Fruit fly (Drosophila melanogaster) whole organism, embryonic: ENCODE results near the gene CG34057.
A peak's percentile ranks its signal among the peaks of the same experiment; 100 is the strongest.

Experiments
- ATbp ChIP-seq: fragments of 200-800 bp; sonication (Bioruptor generic); optimal IDR thresholded peaks from 2 replicates; lab custom pipeline; 2017; ENCODE audit warnings: missing biosample characterization, mild to moderate bottlenecking, missing genetic modification characterization, missing genetic modification reagents
- Bteb2 ChIP-seq: fragments of 200-800 bp; sonication (Bioruptor generic); optimal IDR thresholded peaks from 2 replicates; lab custom pipeline; 2016; ENCODE audit warnings: missing biosample characterization, missing genetic modification characterization
- CG10654 ChIP-seq: fragments of 200-800 bp; sonication (Bioruptor generic); optimal IDR thresholded peaks from 2 replicates; lab custom pipeline; 2016; ENCODE audit warnings: missing biosample characterization, missing genetic modification characterization
- CG10979 ChIP-seq: fragments of 200-800 bp; sonication (Bioruptor generic); optimal IDR thresholded peaks from 2 replicates; lab custom pipeline; 2018; ENCODE audit warnings: missing biosample characterization, mild to moderate bottlenecking, missing genetic modification characterization, moderate library complexity
- CG11696 ChIP-seq: fragments of 200-800 bp; sonication (Bioruptor generic); IDR thresholded peaks from 2 replicates; pipeline ENCODE4 v1.3.6; 2022; ENCODE audit warnings: missing biosample characterization, missing genetic modification characterization
- CG12219 ChIP-seq: fragments of 200-800 bp; sonication (Bioruptor generic); optimal IDR thresholded peaks from 3 replicates; lab custom pipeline; 2018; ENCODE audit warnings: missing biosample characterization, mild to moderate bottlenecking, missing genetic modification characterization
- CG12391 ChIP-seq: fragments of 200-800 bp; sonication (Bioruptor generic); optimal IDR thresholded peaks from 3 replicates; lab custom pipeline; 2018; ENCODE audit warnings: missing biosample characterization, mild to moderate bottlenecking, missing genetic modification characterization, moderate library complexity
- CG12942 ChIP-seq: fragments of 200-800 bp; sonication (Bioruptor generic); optimal IDR thresholded peaks from 3 replicates; lab custom pipeline; 2016; ENCODE audit warnings: missing biosample characterization, missing genetic modification characterization
- CG15011 ChIP-seq: fragments of 200-800 bp; sonication (Bioruptor generic); optimal IDR thresholded peaks from 3 replicates; lab custom pipeline; 2018; ENCODE audit warnings: missing biosample characterization, mild to moderate bottlenecking, missing genetic modification characterization
- CG15696 ChIP-seq: fragments of 200-800 bp; sonication (Bioruptor generic); optimal IDR thresholded peaks from 2 replicates; lab custom pipeline; 2019; ENCODE audit warnings: missing biosample characterization, mild to moderate bottlenecking, missing genetic modification characterization, moderate library complexity
- CG16863 ChIP-seq: fragments of 200-800 bp; sonication (Bioruptor generic); optimal IDR thresholded peaks from 3 replicates; lab custom pipeline; 2016; ENCODE audit warnings: missing biosample characterization, missing genetic modification characterization
- CG30431 ChIP-seq: fragments of 200-800 bp; sonication (Bioruptor generic); optimal IDR thresholded peaks from 2 replicates; lab custom pipeline; 2017; ENCODE audit warnings: missing biosample characterization, missing genetic modification characterization
- CG31441 ChIP-seq: fragments of 200-800 bp; sonication (Bioruptor generic); IDR thresholded peaks from 2 replicates; pipeline ENCODE4 v1.3.6; 2022; ENCODE audit warnings: missing biosample characterization, missing genetic modification characterization
- CG34376 ChIP-seq: fragments of 200-800 bp; sonication (Bioruptor generic); optimal IDR thresholded peaks from 2 replicates; lab custom pipeline; 2018; ENCODE audit warnings: missing biosample characterization, mild to moderate bottlenecking, missing genetic modification characterization
- CG4854 ChIP-seq: fragments of 200-800 bp; sonication (Bioruptor generic); optimal IDR thresholded peaks from 2 replicates; lab custom pipeline; 2016; ENCODE audit warnings: missing biosample characterization, missing genetic modification characterization, inconsistent platforms
- CG6689 ChIP-seq: fragments of 200-800 bp; sonication (Bioruptor generic); IDR thresholded peaks from 2 replicates; pipeline ENCODE4 v1.3.6; 2022; ENCODE audit warnings: missing biosample characterization, missing genetic modification characterization
- CG6813 ChIP-seq: fragments of 200-800 bp; sonication (Bioruptor generic); optimal IDR thresholded peaks from 2 replicates; lab custom pipeline; 2017; ENCODE audit warnings: missing biosample characterization, missing genetic modification characterization, mild to moderate bottlenecking, moderate library complexity, missing genetic modification reagents
- CG6854 ChIP-seq: fragments of 200-800 bp; sonication (Bioruptor generic); optimal IDR thresholded peaks from 3 replicates; lab custom pipeline; 2017; ENCODE audit warnings: missing biosample characterization, mild to moderate bottlenecking, missing genetic modification characterization
- CG8290 ChIP-seq, 3 experiments: fragments of 200-800 bp; sonication (Bioruptor generic); optimal IDR thresholded peaks; 2 replicates each; lab custom pipeline; 2016 to 2019; ENCODE audit warnings: missing biosample characterization in 3 of 3, missing genetic modification characterization in 3 of 3, mild to moderate bottlenecking in 2 of 3, moderate library complexity in 1 of 3
- CG9437 ChIP-seq: fragments of 200-800 bp; sonication (Bioruptor generic); optimal IDR thresholded peaks from 2 replicates; lab custom pipeline; 2018; ENCODE audit warnings: missing biosample characterization, mild to moderate bottlenecking, missing genetic modification characterization
- CG9797 ChIP-seq: fragments of 200-800 bp; sonication (Bioruptor generic); optimal IDR thresholded peaks from 3 replicates; lab custom pipeline; 2018; ENCODE audit warnings: missing biosample characterization, mild to moderate bottlenecking, missing genetic modification characterization
- CG9932 ChIP-seq: fragments of 200-800 bp; sonication (Bioruptor generic); IDR thresholded peaks from 2 replicates; pipeline ENCODE4 v1.3.6; 2022; ENCODE audit warnings: missing biosample characterization, missing genetic modification characterization
- D ChIP-seq, 2 experiments: fragments of 200-800 bp in 1 of 2; fragments of >200 bp in 1 of 2; sonication (Bioruptor generic) in 1 of 2; optimal IDR thresholded peaks; 2 replicates in 1 of 2; 3 replicates in 1 of 2; lab custom pipeline; 2017; ENCODE audit warnings: mild to moderate bottlenecking in 1 of 2, missing biosample characterization in 1 of 2, missing genetic modification characterization in 1 of 2, missing genetic modification reagents in 1 of 2
- Gsc ChIP-seq: fragments of 200-800 bp; sonication (Bioruptor generic); IDR thresholded peaks from 2 replicates; pipeline ENCODE4 v1.3.6; 2022; ENCODE audit warnings: missing biosample characterization, missing genetic modification characterization
- Hey ChIP-seq: fragments of 200-800 bp; sonication (Bioruptor generic); optimal IDR thresholded peaks from 3 replicates; lab custom pipeline; 2018; ENCODE audit warnings: missing biosample characterization, mild to moderate bottlenecking, missing genetic modification characterization
- Jarid2 ChIP-seq: fragments of 200-800 bp; sonication (Bioruptor generic); optimal IDR thresholded peaks from 3 replicates; lab custom pipeline; 2017; ENCODE audit warnings: mild to moderate bottlenecking, missing biosample characterization, missing genetic modification reagents, missing genetic modification characterization
- MBD-R2 ChIP-seq: fragments of 200-800 bp; sonication (Bioruptor generic); IDR thresholded peaks from 2 replicates; pipeline ENCODE4 v1.3.6; 2022; ENCODE audit warnings: missing biosample characterization, missing genetic modification characterization
- MESR4 ChIP-seq: fragments of 200-800 bp; sonication (Bioruptor generic); optimal IDR thresholded peaks from 2 replicates; lab custom pipeline; 2018; ENCODE audit warnings: missing biosample characterization, mild to moderate bottlenecking, missing genetic modification characterization, moderate library complexity
- Nf-YC ChIP-seq: fragments of 200-800 bp; optimal IDR thresholded peaks from 3 replicates; lab custom pipeline; 2019; ENCODE audit warnings: missing biosample characterization, mild to moderate bottlenecking, missing genetic modification characterization, moderate library complexity
- Sin3A ChIP-seq: fragments of >200 bp; optimal IDR thresholded peaks from 2 replicates; lab custom pipeline; 2018
- Sry-δ ChIP-seq: fragments of 200-800 bp; sonication (Bioruptor generic); optimal IDR thresholded peaks from 2 replicates; lab custom pipeline; 2016; ENCODE audit warnings: missing biosample characterization, missing genetic modification characterization
- al ChIP-seq: fragments of 200-800 bp; sonication (Bioruptor generic); IDR thresholded peaks from 2 replicates; pipeline ENCODE4 v1.3.6; 2022; ENCODE audit warnings: missing biosample characterization, missing genetic modification characterization
- ase ChIP-seq: fragments of 200-800 bp; sonication (Bioruptor generic); IDR thresholded peaks from 3 replicates; pipeline ENCODE4 v1.3.6; 2022; ENCODE audit warnings: missing biosample characterization, missing genetic modification characterization
- az2 ChIP-seq: fragments of 200-800 bp; sonication (Bioruptor generic); optimal IDR thresholded peaks from 3 replicates; lab custom pipeline; 2016; ENCODE audit warnings: missing biosample characterization, missing genetic modification characterization
- chif ChIP-seq, 2 experiments: fragments of 200-800 bp; sonication (Bioruptor generic); optimal IDR thresholded peaks; 3 replicates each; lab custom pipeline; 2016; ENCODE audit warnings: missing biosample characterization in 2 of 2, missing genetic modification characterization in 2 of 2
- ci ChIP-seq: fragments of 200-800 bp; sonication (Bioruptor generic); IDR thresholded peaks from 3 replicates; pipeline ENCODE4 v1.3.6; 2022; ENCODE audit warnings: missing biosample characterization, missing genetic modification characterization
- dan ChIP-seq: fragments of 200-800 bp; sonication (Bioruptor generic); IDR thresholded peaks from 2 replicates; pipeline ENCODE4 v1.3.6; 2022; ENCODE audit warnings: missing biosample characterization, missing genetic modification characterization
- dpn ChIP-seq, 2 experiments: fragments of 200-800 bp; sonication (Bioruptor generic); optimal IDR thresholded peaks; 3 replicates each; lab custom pipeline; 2016; ENCODE audit warnings: missing biosample characterization in 2 of 2, missing genetic modification characterization in 2 of 2
- ewg ChIP-seq: fragments of 200-800 bp; sonication (Bioruptor generic); optimal IDR thresholded peaks from 3 replicates; lab custom pipeline; 2017; ENCODE audit warnings: mild to moderate bottlenecking, missing biosample characterization, missing genetic modification reagents, missing genetic modification characterization
- fu2 ChIP-seq: fragments of 200-800 bp; sonication (Bioruptor generic); optimal IDR thresholded peaks from 2 replicates; lab custom pipeline; 2016; ENCODE audit warnings: missing biosample characterization, missing genetic modification characterization
- inv ChIP-seq: fragments of 200-800 bp; sonication (Bioruptor generic); IDR thresholded peaks from 2 replicates; pipeline ENCODE4 v1.3.6; 2022; ENCODE audit warnings: missing biosample characterization, missing genetic modification characterization; ENCODE audit not compliant: partially characterized antibody
- nau ChIP-seq: fragments of 200-800 bp; sonication (Bioruptor generic); optimal IDR thresholded peaks from 3 replicates; lab custom pipeline; 2017; ENCODE audit warnings: missing biosample characterization, mild to moderate bottlenecking, missing genetic modification characterization, missing genetic modification reagents
- pros ChIP-seq: fragments of 200-800 bp; sonication (Bioruptor generic); optimal IDR thresholded peaks from 3 replicates; lab custom pipeline; 2019; ENCODE audit warnings: missing biosample characterization, mild to moderate bottlenecking, missing genetic modification characterization, moderate library complexity
- pum ChIP-seq: fragments of 200-800 bp; sonication (Bioruptor generic); optimal IDR thresholded peaks from 2 replicates; lab custom pipeline; 2016; ENCODE audit warnings: missing biosample characterization, missing genetic modification characterization
- sc ChIP-seq, 3 experiments: fragments of >200 bp in 2 of 3; fragments of 200-800 bp in 1 of 3; sonication (Bioruptor generic) in 1 of 3; optimal IDR thresholded peaks; 2 replicates in 2 of 3; 3 replicates in 1 of 3; lab custom pipeline; 2017; ENCODE audit warnings: mild to moderate bottlenecking in 1 of 3, missing biosample characterization in 1 of 3, missing genetic modification characterization in 1 of 3, missing genetic modification reagents in 1 of 3
- scrt ChIP-seq: fragments of 200-800 bp; sonication (Bioruptor generic); optimal IDR thresholded peaks from 2 replicates; lab custom pipeline; 2018; ENCODE audit warnings: missing biosample characterization, mild to moderate bottlenecking, missing genetic modification characterization, moderate library complexity
- vfl ChIP-seq: fragments of 200-800 bp; sonication (Bioruptor generic); optimal IDR thresholded peaks from 2 replicates; lab custom pipeline; 2016; ENCODE audit warnings: missing biosample characterization, missing genetic modification characterization
- zen ChIP-seq: fragments of 200-800 bp; sonication (Bioruptor generic); optimal IDR thresholded peaks from 3 replicates; lab custom pipeline; 2018; ENCODE audit warnings: missing biosample characterization, mild to moderate bottlenecking, missing genetic modification characterization, moderate library complexity

CG34057 gene

DNA sequence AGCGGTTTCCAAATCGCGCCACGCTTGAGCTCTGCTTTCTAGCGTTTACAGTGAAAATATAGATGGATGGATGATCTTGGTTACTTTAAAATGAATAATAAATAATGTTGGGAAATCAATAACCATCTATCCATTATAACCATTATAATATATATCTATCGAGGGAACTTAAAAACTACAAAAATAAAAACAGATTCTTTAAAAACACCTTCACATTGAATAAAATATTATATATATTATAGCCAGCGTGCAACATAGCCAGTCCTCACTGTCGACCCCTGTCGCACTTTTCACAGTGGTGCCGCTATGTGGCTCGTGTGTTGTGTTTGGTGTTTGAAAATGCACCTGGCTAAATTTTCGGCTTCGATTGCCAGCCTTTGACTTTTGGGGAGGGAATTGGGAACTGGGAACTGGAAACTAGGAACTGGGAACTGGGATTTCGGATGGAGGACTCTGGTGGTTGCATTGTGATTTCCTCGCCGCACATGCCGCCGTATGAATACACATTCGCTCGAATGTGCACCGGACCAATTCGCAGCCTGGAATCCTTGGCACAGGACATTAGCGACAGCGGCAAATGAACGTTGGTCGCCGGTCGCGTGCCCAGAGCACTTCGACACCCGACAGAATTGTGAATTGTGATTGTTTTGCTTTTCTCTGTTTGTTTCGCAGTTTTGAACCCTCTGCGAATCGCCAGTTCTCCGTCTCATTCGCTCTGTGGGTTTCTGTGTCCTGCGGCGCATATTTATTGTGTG, 8.0 kb downstream of the CG34057 start (continued):
- no peak for TF ChIP-seq sc (optimal IDR thresholded peaks at IDR 0.05; lab: Kevin White, UChicago)
- peak; percentile 5 for TF ChIP-seq sc (GFP tag; optimal IDR thresholded peaks at IDR 0.05; lab: Kevin White, UChicago)
- TF ChIP-seq CG10654: no peak
- TF ChIP-seq CG34376 (GFP tag; lab: Kevin White, UChicago): no peak
- TF ChIP-seq Hey: peak; percentile 95
- TF ChIP-seq inv: no peak
- no peak for TF ChIP-seq CG12219 (GFP tag; lab: Kevin White, UChicago)
- TF ChIP-seq D (optimal IDR thresholded peaks at IDR 0.05; lab: Kevin White, UChicago): no peak
- no peak for TF ChIP-seq D (GFP tag; optimal IDR thresholded peaks at IDR 0.05; lab: Kevin White, UChicago)
- TF ChIP-seq CG12942: no peak
- no peak for TF ChIP-seq Gsc (GFP tag; lab: Robert Waterston, UW)
- TF ChIP-seq ci (GFP tag; lab: Robert Waterston, UW): peak; percentile 51; the same call in 1 of the 3 replicates
- peak; percentile 54 for TF ChIP-seq CG12391
- no peak for TF ChIP-seq Sin3A
- TF ChIP-seq CG9437: no peak
- peak; percentile 63 for TF ChIP-seq pros (GFP tag; lab: Kevin White, UChicago)
- no peak for TF ChIP-seq nau (GFP tag; lab: Kevin White, UChicago)
- TF ChIP-seq fu2: no peak
- TF ChIP-seq Sry-δ: no peak
- no peak for TF ChIP-seq Jarid2 (GFP tag; lab: Kevin White, UChicago)
- peak in 1 of 2 experiments; percentile 18 for TF ChIP-seq dpn (GFP tag; optimal IDR thresholded peaks at IDR 0.05; lab: Kevin White, UChicago)
- TF ChIP-seq Nf-YC (tag; lab: Kevin White, UChicago): no peak
- TF ChIP-seq CG30431 (GFP tag; lab: Kevin White, UChicago): no peak
- TF ChIP-seq al (GFP tag; lab: Robert Waterston, UW): no peak
- TF ChIP-seq CG10979 (tag; lab: Kevin White, UChicago): peak; percentile 72
- no peak for TF ChIP-seq CG11696
- TF ChIP-seq CG31441: peak; percentile 31; the same call in 1 of the 2 replicates
- TF ChIP-seq ATbp (GFP tag; lab: Kevin White, UChicago): peak; percentile 48
- TF ChIP-seq CG16863 (GFP tag; lab: Kevin White, UChicago): no peak
- TF ChIP-seq CG9797 (GFP tag; lab: Kevin White, UChicago): no peak
- peak; percentile 65 for TF ChIP-seq CG15696
- peak; percentile 20 for TF ChIP-seq zen (tag; lab: Kevin White, UChicago)
- peak; percentile 20 for TF ChIP-seq ewg (GFP tag; lab: Kevin White, UChicago)
- TF ChIP-seq scrt: no peak
- TF ChIP-seq pum (GFP tag; lab: Kevin White, UChicago): no peak
- peak; percentile 30 for TF ChIP-seq az2 (GFP tag; lab: Kevin White, UChicago)
- TF ChIP-seq MESR4 (GFP tag; lab: Kevin White, UChicago): no peak
- no peak for TF ChIP-seq vfl
- TF ChIP-seq MBD-R2 (GFP tag; lab: Robert Waterston, UW): no peak
- TF ChIP-seq Bteb2 (GFP tag; lab: Kevin White, UChicago): no peak
- TF ChIP-seq CG8290 (GFP tag; optimal IDR thresholded peaks at IDR 0.05; lab: Kevin White, UChicago): no peak
- TF ChIP-seq CG8290 (tag; optimal IDR thresholded peaks at IDR 0.05; lab: Kevin White, UChicago): no peak
- TF ChIP-seq CG4854 (GFP tag; lab: Kevin White, UChicago): no peak
- no peak for TF ChIP-seq chif (GFP tag; optimal IDR thresholded peaks at IDR 0.05; lab: Kevin White, UChicago)
- no peak for TF ChIP-seq CG9932 (GFP tag; lab: Robert Waterston, UW)
- no peak for TF ChIP-seq CG6813 (GFP tag; lab: Kevin White, UChicago)
- TF ChIP-seq dan (GFP tag; lab: Robert Waterston, UW): no peak
- TF ChIP-seq CG6689 (GFP tag; lab: Robert Waterston, UW): peak; percentile 33; the same call in 1 of the 2 replicates
- TF ChIP-seq ase (GFP tag; lab: Robert Waterston, UW): 0 out of 3 replicates have a peak, but pooled peaks have one; percentile 38
- no peak for TF ChIP-seq CG6854 (GFP tag; lab: Kevin White, UChicago)
- no peak for TF ChIP-seq CG15011
